Worm (Caenorhabditis elegans): ENCODE data around the gene bath-46.

Gene bath-46

ce11 chrII:1606079-1606478, 8.4 kb downstream of the bath-46 start, which contains the start of gene bath-33:
Gene bath-33 (minus strand): TSS chrII:1606179.
- no peak for TF ChIP-seq elt-3 (tag; optimal IDR thresholded peaks at IDR 0.05)
- no peak for TF ChIP-seq alr-1 (tag; optimal IDR thresholded peaks at IDR 0.05)
- TF ChIP-seq sma-9 (GFP tag; optimal IDR thresholded peaks at IDR 0.05): no peak
- TF ChIP-seq sma-9 (tag; optimal IDR thresholded peaks at IDR 0.05): no peak
- no peak for TF ChIP-seq nhr-12 (tag; optimal IDR thresholded peaks at IDR 0.05)
- no peak for TF ChIP-seq lin-13 (GFP tag; optimal IDR thresholded peaks at IDR 0.05)

- TF ChIP-seq R02D3.7 (tag; optimal IDR thresholded peaks at IDR 0.05) (no peak), elt-3 (tag; optimal IDR thresholded peaks at IDR 0.05) (no peak), sem-4 (tag; optimal IDR thresholded peaks at IDR 0.05) (no peak), unc-62 (GFP tag; optimal IDR thresholded peaks at IDR 0.05) (no peak), nhr-23 (tag; optimal IDR thresholded peaks at IDR 0.05) (no peak), nhr-21 (tag; optimal IDR thresholded peaks at IDR 0.05) (no peak), fos-1 (tag; optimal IDR thresholded peaks at IDR 0.05) (peak; percentile 71), ceh-82 (tag; optimal IDR thresholded peaks at IDR 0.05) (no peak)
Observed at ce11 chrII:1607575-1607974, 9.9 kb downstream of the bath-46 start.

- TF ChIP-seq crh-2 (tag; optimal IDR thresholded peaks at IDR 0.05) (peak; percentile 3), mbf-1 (tag; optimal IDR thresholded peaks at IDR 0.05) (no peak), fos-1 (tag; optimal IDR thresholded peaks at IDR 0.05) (peak; percentile 59), mab-5 (tag; optimal IDR thresholded peaks at IDR 0.05) (no peak), R02D3.7 (tag; optimal IDR thresholded peaks at IDR 0.05) (no peak), unc-55 (GFP tag; optimal IDR thresholded peaks at IDR 0.05) (no peak)
Observed at ce11 chrII:1608915-1609314, 11.2 kb downstream of the bath-46 start.

- no peak for TF ChIP-seq sma-9 (GFP tag; optimal IDR thresholded peaks at IDR 0.05)
- TF ChIP-seq sma-9 (tag; optimal IDR thresholded peaks at IDR 0.05): no peak
- no peak for TF ChIP-seq ztf-11 (tag; optimal IDR thresholded peaks at IDR 0.05)
- TF ChIP-seq nhr-10 (tag; optimal IDR thresholded peaks at IDR 0.05): no peak
- no peak for TF ChIP-seq elt-1 (tag; optimal IDR thresholded peaks at IDR 0.05)
- TF ChIP-seq zag-1 (tag; optimal IDR thresholded peaks at IDR 0.05): no peak
- no peak for TF ChIP-seq fos-1 (tag; optimal IDR thresholded peaks at IDR 0.05)
- TF ChIP-seq mdl-1 (tag; optimal IDR thresholded peaks at IDR 0.05): no peak
- no peak for TF ChIP-seq mab-5 (tag; optimal IDR thresholded peaks at IDR 0.05)
- no peak for TF ChIP-seq Y55F3AM.14 (GFP tag; optimal IDR thresholded peaks at IDR 0.05)
- no peak for TF ChIP-seq egl-27 (tag; optimal IDR thresholded peaks at IDR 0.05)
- TF ChIP-seq aly-2 (tag; optimal IDR thresholded peaks at IDR 0.05): no peak
Observed at ce11 chrII:1610630-1611029, 12.9 kb downstream of the bath-46 start, which contains the start of gene fbxa-163. Gene fbxa-163 (minus strand): TSS chrII:1610730.

- TF ChIP-seq lsy-2 (tag; optimal IDR thresholded peaks at IDR 0.05) (no peak), peb-1 (tag; optimal IDR thresholded peaks at IDR 0.05) (no peak), unc-55 (GFP tag; optimal IDR thresholded peaks at IDR 0.05) (no peak), fos-1 (tag; optimal IDR thresholded peaks at IDR 0.05) (no peak), ZK546.5 (tag; optimal IDR thresholded peaks at IDR 0.05) (no peak), mdl-1 (tag; optimal IDR thresholded peaks at IDR 0.05) (no peak), gmeb-1 (tag; optimal IDR thresholded peaks at IDR 0.05) (no peak), nhr-21 (tag; optimal IDR thresholded peaks at IDR 0.05) (no peak), sma-9 (GFP tag; optimal IDR thresholded peaks at IDR 0.05) (no peak), sma-9 (tag; optimal IDR thresholded peaks at IDR 0.05) (no peak), lin-13 (GFP tag; optimal IDR thresholded peaks at IDR 0.05) (no peak), lin-39 (tag; optimal IDR thresholded peaks at IDR 0.05) (no peak), nhr-237 (tag; optimal IDR thresholded peaks at IDR 0.05) (no peak), crh-2 (tag; optimal IDR thresholded peaks at IDR 0.05) (no peak), blmp-1 (tag; optimal IDR thresholded peaks at IDR 0.05; ENCODE audit: insufficient read depth) (no peak), R02D3.7 (tag; optimal IDR thresholded peaks at IDR 0.05) (no peak), zag-1 (tag; optimal IDR thresholded peaks at IDR 0.05) (no peak)
Observed at ce11 chrII:1613972-1614371, 16.3 kb downstream of the bath-46 start, which contains the start of gene fbxa-164. Gene fbxa-164 (minus strand): TSS chrII:1614072.

- no peak for TF ChIP-seq ztf-4 (tag; optimal IDR thresholded peaks at IDR 0.05)
- no peak for TF ChIP-seq sem-4 (tag; optimal IDR thresholded peaks at IDR 0.05)
- no peak for TF ChIP-seq nhr-12 (tag; optimal IDR thresholded peaks at IDR 0.05)
Observed at ce11 chrII:1616382-1616781, 18.7 kb downstream of the bath-46 start, which contains the start of gene fbxa-165. Gene fbxa-165 (minus strand): TSS chrII:1616482.
